Worm (Caenorhabditis elegans): ENCODE results near the gene tbx-37.

The tbx-37 gene

ce11 chrIII:11195140-11195539 is 31.8 kb downstream of the tbx-37 start, which contains the start of gene tra-1 (continued):
- TF ChIP-seq efl-1 (GFP tag; optimal IDR thresholded peaks at IDR 0.05) (peak; percentile 4), egl-44 (GFP tag; IDR thresholded peaks at IDR 0.05) (no peak), nfya-2 (GFP tag; IDR thresholded peaks at IDR 0.05) (no peak), ceh-40 (GFP tag; IDR thresholded peaks at IDR 0.05) (no peak), hsf-1 (GFP tag; IDR thresholded peaks at IDR 0.05) (no peak), B0019.2 (GFP tag; conservative IDR thresholded peaks at IDR 0.05) (no peak), F33H1.4 (GFP tag; IDR thresholded peaks at IDR 0.05) (peak; percentile 81), nfya-1 (tag; optimal IDR thresholded peaks at IDR 0.05; ENCODE audit: borderline replicate concordance, insufficient read depth) (no peak), lin-54 (GFP tag; optimal IDR thresholded peaks at IDR 0.05) (peak; percentile 37), F39B2.1 (GFP tag; IDR thresholded peaks at IDR 0.05) (no peak), sea-2 (GFP tag; IDR thresholded peaks at IDR 0.05) (no peak), F37B4.10 (GFP tag; IDR thresholded peaks at IDR 0.05) (no peak), lsl-1 (GFP tag; optimal IDR thresholded peaks at IDR 0.05) (peak; percentile 79), T07F8.4 (tag; optimal IDR thresholded peaks at IDR 0.05) (no peak), athp-1 (tag; optimal IDR thresholded peaks at IDR 0.05) (no peak), ceh-91 (GFP tag; IDR thresholded peaks at IDR 0.05) (no peak), let-607 (tag; optimal IDR thresholded peaks at IDR 0.05) (no peak), Y79H2A.3 (GFP tag; conservative IDR thresholded peaks at IDR 0.05) (no peak), somi-1 (GFP tag; optimal IDR thresholded peaks at IDR 0.05) (no peak)

ce11 chrIII:11194123-11194522 is 32.8 kb downstream of the tbx-37 start:
- 0 out of 2 replicates have a peak, but pooled peaks have one; percentile 44 for TF ChIP-seq F37B4.10 (GFP tag; IDR thresholded peaks at IDR 0.05)
- TF ChIP-seq ccch-3 (GFP tag; optimal IDR thresholded peaks at IDR 0.05) = no peak

ce11 chrIII:11193251-11193650 is 33.7 kb downstream of the tbx-37 start:
- no peak for TF ChIP-seq egl-44 (GFP tag; IDR thresholded peaks at IDR 0.05)
- TF ChIP-seq lin-35 (GFP tag; optimal IDR thresholded peaks at IDR 0.05) = no peak
- 0 out of 2 replicates have a peak, but pooled peaks have one; percentile 14 for TF ChIP-seq dox-1 (GFP tag; IDR thresholded peaks at IDR 0.05)
- no peak for TF ChIP-seq nhr-90 (tag; optimal IDR thresholded peaks at IDR 0.05)
- no peak for TF ChIP-seq mxl-1 (tag; optimal IDR thresholded peaks at IDR 0.05)
- TF ChIP-seq egrh-3 (GFP tag; IDR thresholded peaks at IDR 0.05) = no peak
- TF ChIP-seq F10E7.11 (tag; optimal IDR thresholded peaks at IDR 0.05) = no peak
- TF ChIP-seq F33H1.4 (GFP tag; IDR thresholded peaks at IDR 0.05) = no peak
- TF ChIP-seq F39B2.1 (GFP tag; IDR thresholded peaks at IDR 0.05) = no peak
- no peak for TF ChIP-seq madf-10 (tag; optimal IDR thresholded peaks at IDR 0.05)
- TF ChIP-seq F57C9.4 (tag; optimal IDR thresholded peaks at IDR 0.05) = no peak
- no peak for TF ChIP-seq fkh-3 (tag; optimal IDR thresholded peaks at IDR 0.05)
- TF ChIP-seq nhr-80 (tag; optimal IDR thresholded peaks at IDR 0.05) = peak; percentile 86
- TF ChIP-seq B0261.1 (tag; optimal IDR thresholded peaks at IDR 0.05) = no peak
- TF ChIP-seq C06A6.2 (GFP tag; conservative IDR thresholded peaks at IDR 0.05) = no peak

ce11 chrIII:11188132-11188531 is 38.8 kb downstream of the tbx-37 start:
- TF ChIP-seq dox-1 (GFP tag; IDR thresholded peaks at IDR 0.05) (0 out of 2 replicates have a peak, but pooled peaks have one; percentile 19), nhr-80 (tag; optimal IDR thresholded peaks at IDR 0.05) (peak; percentile 72), zfh-2 (GFP tag; conservative IDR thresholded peaks at IDR 0.05) (0 out of 2 replicates have a peak, but pooled peaks have one; percentile 13), Y53F4B.3 (GFP tag; IDR thresholded peaks at IDR 0.05) (no peak), egrh-3 (GFP tag; IDR thresholded peaks at IDR 0.05) (0 out of 2 replicates have a peak, but pooled peaks have one; percentile 11), nhr-179 (tag; optimal IDR thresholded peaks at IDR 0.05) (no peak), ztf-25 (GFP tag; IDR thresholded peaks at IDR 0.05) (no peak)

All from whole organism, young adult.